Worm (Caenorhabditis elegans) whole organism, L4 larva: ENCODE results near the gene srz-11.

ENCODE experiments used
- D1046.2 ChIP-seq: fragments of 200-800 bp; sonication (Bioruptor generic); IDR thresholded peaks from 2 replicates; pipeline ENCODE4 v1.3.6; 2022; ENCODE audit warnings: missing genetic modification characterization, missing compliant biosample characterization
- F10B5.3 ChIP-seq: sonication (generic microtip); optimal IDR thresholded peaks from 2 replicates; lab custom pipeline; 2016; ENCODE audit warnings: mild to moderate bottlenecking, missing genetic modification characterization, missing compliant biosample characterization
- F26F4.8 ChIP-seq: fragments of 200-800 bp; sonication (Bioruptor generic); conservative IDR thresholded peaks from 2 replicates; pipeline ENCODE4 v1.3.6; 2022; ENCODE audit warnings: missing genetic modification characterization, missing compliant biosample characterization
- F37D6.2 ChIP-seq: sonication (generic microtip); optimal IDR thresholded peaks from 2 replicates; lab custom pipeline; 2016; ENCODE audit warnings: mild to moderate bottlenecking, missing genetic modification characterization, missing compliant biosample characterization
- F44E2.7 ChIP-seq: fragments of 200-800 bp; sonication (Bioruptor generic); IDR thresholded peaks from 2 replicates; pipeline ENCODE4 v2.1.2; 2022; ENCODE audit warnings: missing genetic modification characterization, missing compliant biosample characterization
- T20F7.1 ChIP-seq: fragments of 200-800 bp; sonication (Bioruptor generic); optimal IDR thresholded peaks from 2 replicates; lab custom pipeline; 2018; ENCODE audit warnings: mild to moderate bottlenecking, missing genetic modification characterization, missing compliant biosample characterization
- T26A8.4 ChIP-seq: fragments of 200-800 bp; sonication (Bioruptor generic); IDR thresholded peaks from 2 replicates; pipeline ENCODE4 v1.3.6; 2022; ENCODE audit warnings: missing genetic modification characterization, missing compliant biosample characterization
- Y48G9A.11 ChIP-seq: fragments of 200-800 bp; sonication (Bioruptor generic); IDR thresholded peaks from 2 replicates; pipeline ENCODE4 v1.3.6; 2022; ENCODE audit warnings: missing genetic modification reagents, missing genetic modification characterization, missing compliant biosample characterization
- ama-1 ChIP-seq: fragments of 150-350 bp; optimal IDR thresholded peaks from 2 replicates; lab custom pipeline; 2014; ENCODE audit warnings: inconsistent platforms, mixed read lengths
- attf-4 ChIP-seq: sonication (generic microtip); optimal IDR thresholded peaks from 3 replicates; lab custom pipeline; 2017; ENCODE audit warnings: missing biosample characterization, missing genetic modification characterization
- ceh-20 ChIP-seq: fragments of 200-800 bp; sonication (Bioruptor generic); IDR thresholded peaks from 2 replicates; pipeline ENCODE4 v1.3.6; 2022; ENCODE audit warnings: missing genetic modification reagents, missing genetic modification characterization, missing compliant biosample characterization
- ceh-32 ChIP-seq: sonication (generic microtip); optimal IDR thresholded peaks from 2 replicates; lab custom pipeline; 2016; ENCODE audit warnings: mild to moderate bottlenecking, missing genetic modification characterization, missing compliant biosample characterization; ENCODE audit not compliant: poor library complexity
- ceh-44 ChIP-seq: fragments of 200-800 bp; sonication (Bioruptor generic); IDR thresholded peaks from 2 replicates; pipeline ENCODE4 v1.3.6; 2022; ENCODE audit warnings: missing genetic modification reagents, missing genetic modification characterization, missing compliant biosample characterization
- ceh-62 ChIP-seq: sonication (generic microtip); optimal IDR thresholded peaks from 2 replicates; lab custom pipeline; 2017; ENCODE audit warnings: missing biosample characterization, missing genetic modification characterization
- cey-2 ChIP-seq: sonication (generic microtip); optimal IDR thresholded peaks from 3 replicates; lab custom pipeline; 2017; ENCODE audit warnings: missing genetic modification characterization, mild to moderate bottlenecking, missing compliant biosample characterization, antibody characterized with exemption, borderline replicate concordance; ENCODE audit not compliant: insufficient read depth
- daf-12 ChIP-seq: fragments of 150-350 bp; optimal IDR thresholded peaks from 2 replicates; lab custom pipeline; 2014; ENCODE audit warnings: missing biosample characterization, missing genetic modification reagents, missing genetic modification characterization
- daf-16 ChIP-seq, 3 experiments: sonication (generic microtip); optimal IDR thresholded peaks; 2 replicates each; lab custom pipeline; 2016 to 2017; ENCODE audit warnings: missing genetic modification characterization in 3 of 3, missing genetic modification reagents in 3 of 3, mild to moderate bottlenecking in 2 of 3, missing compliant biosample characterization in 2 of 3, missing biosample characterization in 1 of 3, moderate library complexity in 1 of 3
- daf-19 ChIP-seq: fragments of 200-800 bp; sonication (Bioruptor generic); conservative IDR thresholded peaks from 2 replicates; pipeline ENCODE4 v1.3.6; 2022; ENCODE audit warnings: missing genetic modification characterization, missing compliant biosample characterization
- dpl-1 ChIP-seq: fragments of 150-350 bp; optimal IDR thresholded peaks from 2 replicates; lab custom pipeline; 2014; ENCODE audit warnings: missing biosample characterization, missing genetic modification reagents, missing genetic modification characterization
- egl-27 ChIP-seq: sonication (generic microtip); optimal IDR thresholded peaks from 3 replicates; lab custom pipeline; 2017; ENCODE audit warnings: missing biosample characterization, missing genetic modification reagents, missing genetic modification characterization
- egl-43 ChIP-seq: fragments of 200-800 bp; sonication (Bioruptor generic); IDR thresholded peaks from 2 replicates; pipeline ENCODE4 v1.3.6; 2022; ENCODE audit warnings: missing genetic modification reagents, missing genetic modification characterization, missing compliant biosample characterization
- hif-1 ChIP-seq, 2 experiments: sonication (generic microtip); optimal IDR thresholded peaks; 2 replicates each; lab custom pipeline; 2016 to 2017; ENCODE audit warnings: missing compliant biosample characterization in 2 of 2, missing genetic modification characterization in 2 of 2, missing genetic modification reagents in 2 of 2, missing genotype in 2 of 2, mild to moderate bottlenecking in 1 of 2
- hlh-11 ChIP-seq: fragments of 200-800 bp; sonication (Bioruptor generic); optimal IDR thresholded peaks from 2 replicates; lab custom pipeline; 2018; ENCODE audit warnings: mild to moderate bottlenecking, missing genetic modification characterization, missing compliant biosample characterization
- hlh-30 ChIP-seq: sonication (generic microtip); optimal IDR thresholded peaks from 2 replicates; lab custom pipeline; 2017; ENCODE audit warnings: antibody characterized with exemption, mild to moderate bottlenecking, missing genetic modification characterization, missing compliant biosample characterization; ENCODE audit not compliant: insufficient read depth
- jun-1 ChIP-seq: fragments of 150-350 bp; optimal IDR thresholded peaks from 2 replicates; lab custom pipeline; 2014; ENCODE audit warnings: missing biosample characterization, missing genetic modification reagents, missing genetic modification characterization
- lin-15B ChIP-seq: fragments of 150-350 bp; sonication (generic microtip); optimal IDR thresholded peaks from 3 replicates; lab custom pipeline; 2014; ENCODE audit warnings: missing biosample characterization, missing genetic modification characterization
- lir-3 ChIP-seq: sonication (generic microtip); optimal IDR thresholded peaks from 2 replicates; lab custom pipeline; 2016; ENCODE audit warnings: mild to moderate bottlenecking, missing genetic modification characterization, missing compliant biosample characterization
- madf-5 ChIP-seq, 2 experiments: fragments of 200-800 bp; sonication (Bioruptor generic); IDR thresholded peaks; 2 replicates each; pipeline ENCODE4 v1.3.6; 2022; ENCODE audit warnings: missing compliant biosample characterization in 2 of 2, missing genetic modification characterization in 2 of 2
- madf-9 ChIP-seq: fragments of 200-800 bp; sonication (Bioruptor generic); conservative IDR thresholded peaks from 2 replicates; pipeline ENCODE4 v1.3.6; 2022; ENCODE audit warnings: missing genetic modification reagents, missing genetic modification characterization, missing compliant biosample characterization
- mep-1 ChIP-seq: fragments of 150-350 bp; sonication (generic microtip); optimal IDR thresholded peaks from 3 replicates; lab custom pipeline; 2014; ENCODE audit warnings: missing biosample characterization, missing genetic modification characterization
- nhr-10 ChIP-seq: fragments of 150-350 bp; optimal IDR thresholded peaks from 2 replicates; lab custom pipeline; 2014; ENCODE audit warnings: missing biosample characterization, missing genetic modification characterization
- nhr-11 ChIP-seq: fragments of 150-350 bp; optimal IDR thresholded peaks from 2 replicates; lab custom pipeline; 2014; ENCODE audit warnings: missing biosample characterization, missing genetic modification characterization
- nhr-111 ChIP-seq: fragments of 200-800 bp; sonication (Bioruptor generic); optimal IDR thresholded peaks from 2 replicates; lab custom pipeline; 2018; ENCODE audit warnings: mild to moderate bottlenecking, missing genetic modification characterization, missing compliant biosample characterization
- nhr-237 ChIP-seq: sonication (generic microtip); optimal IDR thresholded peaks from 2 replicates; lab custom pipeline; 2017; ENCODE audit warnings: missing biosample characterization, missing genetic modification characterization
- nhr-25 ChIP-seq: sonication (generic microtip); optimal IDR thresholded peaks from 2 replicates; lab custom pipeline; 2017; ENCODE audit warnings: missing genetic modification characterization, mild to moderate bottlenecking, missing compliant biosample characterization, antibody characterized with exemption, moderate library complexity, borderline replicate concordance; ENCODE audit not compliant: insufficient read depth
- nhr-42 ChIP-seq: fragments of 200-800 bp; sonication (Bioruptor generic); IDR thresholded peaks from 2 replicates; pipeline ENCODE4 v1.3.6; 2022; ENCODE audit warnings: missing genetic modification characterization, missing compliant biosample characterization
- nhr-76 ChIP-seq: fragments of 150-350 bp; optimal IDR thresholded peaks from 2 replicates; lab custom pipeline; 2014; ENCODE audit warnings: missing biosample characterization, missing genetic modification characterization
- nhr-77 ChIP-seq: fragments of 150-350 bp; optimal IDR thresholded peaks from 2 replicates; lab custom pipeline; 2014; ENCODE audit warnings: missing biosample characterization, missing genetic modification characterization
- rbr-2 ChIP-seq: sonication (generic microtip); optimal IDR thresholded peaks from 2 replicates; lab custom pipeline; 2016; ENCODE audit warnings: missing genotype, missing genetic modification characterization, missing compliant biosample characterization
- saeg-2 ChIP-seq: fragments of 200-800 bp; sonication (Bioruptor generic); IDR thresholded peaks from 2 replicates; pipeline ENCODE4 v1.3.6; 2022; ENCODE audit warnings: missing genetic modification reagents, missing genetic modification characterization, missing compliant biosample characterization
- set-16 ChIP-seq: fragments of 200-800 bp; sonication (Bioruptor generic); IDR thresholded peaks from 2 replicates; pipeline ENCODE4 v1.3.6; 2022; ENCODE audit warnings: missing genetic modification reagents, missing genetic modification characterization, missing compliant biosample characterization
- skn-1 ChIP-seq: fragments of 150-350 bp; optimal IDR thresholded peaks from 2 replicates; lab custom pipeline; 2014; ENCODE audit warnings: missing biosample characterization, missing genetic modification characterization
- spr-3 ChIP-seq: fragments of 200-800 bp; sonication (Bioruptor generic); optimal IDR thresholded peaks from 2 replicates; lab custom pipeline; 2018; ENCODE audit warnings: mild to moderate bottlenecking, missing genetic modification characterization, missing compliant biosample characterization
- tag-97 ChIP-seq: fragments of 200-800 bp; sonication (Bioruptor generic); IDR thresholded peaks from 2 replicates; pipeline ENCODE4 v1.3.6; 2022; ENCODE audit warnings: missing genetic modification characterization, missing compliant biosample characterization
- unc-130 ChIP-seq: sonication (generic microtip); optimal IDR thresholded peaks from 2 replicates; lab custom pipeline; 2016; ENCODE audit warnings: missing genetic modification reagents, missing genetic modification characterization, missing compliant biosample characterization
- vab-7 ChIP-seq: fragments of 200-800 bp; sonication (Bioruptor generic); IDR thresholded peaks from 2 replicates; pipeline ENCODE4 v1.3.6; 2022; ENCODE audit warnings: missing genetic modification reagents, missing genetic modification characterization, missing compliant biosample characterization
- zag-1 ChIP-seq: fragments of 150-350 bp; optimal IDR thresholded peaks from 2 replicates; lab custom pipeline; 2014; ENCODE audit warnings: missing biosample characterization, missing genetic modification characterization
- zfp-2 ChIP-seq: sonication (generic microtip); optimal IDR thresholded peaks from 2 replicates; lab custom pipeline; 2016; ENCODE audit warnings: mild to moderate bottlenecking, missing genetic modification characterization, missing compliant biosample characterization
- zfp-3 ChIP-seq: fragments of 200-800 bp; sonication (Bioruptor generic); conservative IDR thresholded peaks from 2 replicates; pipeline ENCODE4 v1.3.6; 2022; ENCODE audit warnings: missing genetic modification reagents, missing genetic modification characterization, missing compliant biosample characterization

srz-11 gene

DNA sequence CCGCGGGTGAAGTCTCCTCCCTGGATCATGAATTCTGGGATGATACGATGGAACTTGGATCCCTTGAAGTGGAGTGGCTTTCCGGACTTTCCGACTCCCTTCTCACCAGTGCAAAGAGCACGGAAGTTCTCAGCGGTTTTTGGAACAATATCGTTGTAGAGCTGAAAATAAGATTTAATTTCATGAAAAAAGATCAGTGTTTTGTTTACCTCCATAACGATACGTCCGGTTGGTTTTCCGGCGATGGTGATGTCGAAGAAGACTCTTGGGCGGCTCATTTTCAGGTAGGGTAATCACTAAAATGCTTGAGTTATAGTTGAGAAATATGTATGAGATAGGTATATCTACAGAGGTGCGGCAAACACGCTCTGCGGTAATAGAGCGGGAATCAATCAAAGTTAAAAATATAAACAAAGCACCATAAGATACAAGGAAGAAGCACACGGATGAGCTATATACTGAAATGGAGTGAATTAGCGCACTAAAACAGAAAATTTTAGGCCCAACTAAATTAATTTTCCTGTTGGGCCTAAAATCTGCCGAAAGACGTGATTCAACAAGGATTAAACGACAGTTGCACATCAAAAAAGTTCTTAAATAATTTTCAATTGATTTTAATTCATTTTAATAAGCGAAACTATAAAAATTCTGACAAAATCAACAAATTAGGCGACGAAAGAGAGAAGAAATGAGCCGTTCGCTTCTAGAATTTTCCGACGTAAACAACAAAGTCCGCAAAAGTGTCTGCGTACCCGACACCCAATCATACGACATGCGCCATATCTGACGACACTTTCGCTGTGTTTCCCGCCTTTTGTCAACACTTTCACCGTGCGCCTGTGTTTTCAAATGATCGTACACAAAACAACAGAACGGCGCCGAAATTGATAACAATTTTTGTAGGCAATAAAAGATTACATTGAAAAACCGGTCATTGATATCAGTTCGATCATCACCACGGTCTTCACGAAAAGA, 24.5 kb downstream of the srz-11 start, which contains the start of the genes cyn-7 and bath-36:
Gene cyn-7 (minus strand): TSS at position 296 of the 975 bp plus-strand sequence.
Gene bath-36 (plus strand): TSS at position 806 of the 975 bp plus-strand sequence.
- TF ChIP-seq daf-16 (GFP tag; optimal IDR thresholded peaks at IDR 0.05; lab: Kevin White, UChicago) (peak; percentile 94 to 97), daf-16 (tag; optimal IDR thresholded peaks at IDR 0.05; lab: Kevin White, UChicago) (peak; percentile 99), nhr-237 (tag; lab: Kevin White, UChicago) (no peak), F10B5.3 (tag; lab: Kevin White, UChicago) (no peak), hlh-30 (tag; lab: Kevin White, UChicago) (peak; percentile 20), ceh-20 (no peak), F44E2.7 (GFP tag; lab: Robert Waterston, UW) (no peak), ceh-44 (GFP tag; lab: Robert Waterston, UW) (no peak), ceh-62 (no peak), F37D6.2 (peak; percentile 24), nhr-76 (tag; lab: Kevin White, UChicago) (no peak), T26A8.4 (GFP tag; lab: Robert Waterston, UW) (peak; percentile 75), daf-12 (tag; lab: Kevin White, UChicago) (no peak), ama-1 (lab: Kevin White, UChicago) (no peak), nhr-10 (tag; lab: Kevin White, UChicago) (no peak), attf-4 (tag; lab: Kevin White, UChicago) (no peak), rbr-2 (peak; percentile 69), madf-9 (GFP tag; lab: Robert Waterston, UW) (no peak), nhr-11 (tag; lab: Kevin White, UChicago) (peak; percentile 71), F26F4.8 (GFP tag; lab: Robert Waterston, UW) (no peak), zfp-3 (GFP tag; lab: Robert Waterston, UW) (peak; percentile 62; the same call in 1 of the 2 replicates), zag-1 (tag; lab: Kevin White, UChicago) (no peak), mep-1 (tag; lab: Kevin White, UChicago) (peak; percentile 77), T20F7.1 (GFP tag; lab: Kevin White, UChicago) (peak; percentile 68), hif-1 (tag; optimal IDR thresholded peaks at IDR 0.05; lab: Kevin White, UChicago) (peak in 1 of 2 experiments; percentile 29), tag-97 (no peak), madf-5 (GFP tag; IDR thresholded peaks at IDR 0.05; lab: Robert Waterston, UW) (no peak), D1046.2 (GFP tag; lab: Robert Waterston, UW) (no peak), lin-15B (tag; lab: Kevin White, UChicago) (no peak), egl-43 (GFP tag; lab: Robert Waterston, UW) (no peak), skn-1 (tag; lab: Kevin White, UChicago) (no peak), ceh-32 (tag; lab: Kevin White, UChicago) (no peak), cey-2 (tag; lab: Kevin White, UChicago) (no peak), spr-3 (GFP tag; lab: Kevin White, UChicago) (no peak), set-16 (no peak), nhr-42 (GFP tag; lab: Robert Waterston, UW) (0 out of 2 replicates have a peak, but pooled peaks have one; percentile 39), zfp-2 (tag; lab: Kevin White, UChicago) (no peak), unc-130 (no peak), daf-19 (GFP tag; lab: Robert Waterston, UW) (no peak), nhr-25 (tag; lab: Kevin White, UChicago) (peak; percentile 33), nhr-111 (no peak), nhr-77 (peak; percentile 60), Y48G9A.11 (GFP tag; lab: Robert Waterston, UW) (no peak), dpl-1 (GFP tag; lab: Kevin White, UChicago) (peak; percentile 81), lir-3 (tag; lab: Kevin White, UChicago) (no peak), hlh-11 (tag; lab: Kevin White, UChicago) (peak; percentile 94), vab-7 (GFP tag; lab: Robert Waterston, UW) (no peak), egl-27 (tag; lab: Kevin White, UChicago) (no peak), jun-1 (tag; lab: Kevin White, UChicago) (no peak), saeg-2 (GFP tag; lab: Robert Waterston, UW) (no peak)
